Worm (Caenorhabditis elegans): ENCODE measurements around the gene C50B8.5.

C50B8.5 gene

DNA sequence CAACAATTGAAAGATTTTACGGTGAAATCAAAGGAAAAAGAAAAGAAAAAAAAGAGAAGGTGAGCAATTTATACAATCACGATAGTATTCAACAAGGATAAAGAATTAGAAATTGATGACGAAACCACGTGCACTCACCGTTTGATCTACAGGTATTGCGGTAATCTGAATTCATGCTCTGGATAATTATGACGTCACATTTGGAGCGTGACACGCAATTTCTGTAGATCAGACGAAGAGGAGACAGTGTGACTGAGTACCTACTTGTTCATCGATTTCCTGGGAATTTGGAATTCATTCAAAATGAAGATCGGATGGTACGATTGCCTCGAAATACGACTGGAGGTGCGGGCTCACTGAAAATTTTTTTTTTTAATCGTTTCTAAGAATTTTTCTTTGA is 17.6 kb downstream of the C50B8.5 start:
- TF ChIP-seq C38D4.7 (GFP tag; optimal IDR thresholded peaks at IDR 0.05) (no peak), ceh-34 (tag; optimal IDR thresholded peaks at IDR 0.05) (no peak), fkh-10 (GFP tag; optimal IDR thresholded peaks at IDR 0.05) (no peak), T23F11.4 (GFP tag; optimal IDR thresholded peaks at IDR 0.05) (no peak), syd-9 (tag; optimal IDR thresholded peaks at IDR 0.05) (no peak), K09A11.1 (tag; optimal IDR thresholded peaks at IDR 0.05; ENCODE audit: insufficient read depth) (no peak), npax-4 (tag; optimal IDR thresholded peaks at IDR 0.05) (no peak), F13H6.1 (tag; optimal IDR thresholded peaks at IDR 0.05) (no peak), elt-4 (tag; optimal IDR thresholded peaks at IDR 0.05) (no peak), elt-2 (tag; optimal IDR thresholded peaks at IDR 0.05) (no peak), che-1 (tag; optimal IDR thresholded peaks at IDR 0.05) (no peak), Y22D7AL.16 (tag; optimal IDR thresholded peaks at IDR 0.05) (no peak), unc-55 (GFP tag; optimal IDR thresholded peaks at IDR 0.05) (no peak), pat-9 (tag; optimal IDR thresholded peaks at IDR 0.05) (no peak), ceh-2 (tag; optimal IDR thresholded peaks at IDR 0.05) (no peak), mec-3 (tag; optimal IDR thresholded peaks at IDR 0.05; ENCODE audit: borderline replicate concordance) (no peak), ahr-1 (tag; optimal IDR thresholded peaks at IDR 0.05) (no peak)

DNA sequence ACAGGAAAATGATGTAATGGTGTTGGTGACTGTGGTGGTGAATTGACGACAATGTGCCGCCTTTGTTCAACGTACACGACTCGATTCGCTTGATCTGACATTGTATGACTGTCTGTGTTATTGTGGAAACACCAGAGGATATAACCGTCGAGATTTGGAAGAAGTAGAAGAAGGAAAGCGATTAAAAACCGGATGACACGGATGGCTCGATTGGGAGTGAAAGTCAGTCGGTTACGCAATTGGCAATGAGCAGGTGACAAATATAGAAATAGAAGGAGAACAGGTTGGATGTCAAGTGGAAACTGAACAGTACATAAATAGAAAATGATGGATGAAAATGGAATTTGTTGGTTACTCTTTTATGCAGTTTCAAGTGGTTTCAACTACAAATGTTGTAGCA is 20.1 kb downstream of the C50B8.5 start, which contains the start of gene rdy-2:
rdy-2 (minus strand) TSS at position 101 of the 400 bp plus-strand sequence.
- TF ChIP-seq tbx-7 (tag; optimal IDR thresholded peaks at IDR 0.05) (no peak), unc-86 (tag; optimal IDR thresholded peaks at IDR 0.05) (no peak), lin-11 (tag; optimal IDR thresholded peaks at IDR 0.05) (no peak), nhr-232 (tag; optimal IDR thresholded peaks at IDR 0.05) (no peak), K02D7.2 (tag; optimal IDR thresholded peaks at IDR 0.05) (no peak), hlh-6 (tag; optimal IDR thresholded peaks at IDR 0.05) (no peak)

DNA sequence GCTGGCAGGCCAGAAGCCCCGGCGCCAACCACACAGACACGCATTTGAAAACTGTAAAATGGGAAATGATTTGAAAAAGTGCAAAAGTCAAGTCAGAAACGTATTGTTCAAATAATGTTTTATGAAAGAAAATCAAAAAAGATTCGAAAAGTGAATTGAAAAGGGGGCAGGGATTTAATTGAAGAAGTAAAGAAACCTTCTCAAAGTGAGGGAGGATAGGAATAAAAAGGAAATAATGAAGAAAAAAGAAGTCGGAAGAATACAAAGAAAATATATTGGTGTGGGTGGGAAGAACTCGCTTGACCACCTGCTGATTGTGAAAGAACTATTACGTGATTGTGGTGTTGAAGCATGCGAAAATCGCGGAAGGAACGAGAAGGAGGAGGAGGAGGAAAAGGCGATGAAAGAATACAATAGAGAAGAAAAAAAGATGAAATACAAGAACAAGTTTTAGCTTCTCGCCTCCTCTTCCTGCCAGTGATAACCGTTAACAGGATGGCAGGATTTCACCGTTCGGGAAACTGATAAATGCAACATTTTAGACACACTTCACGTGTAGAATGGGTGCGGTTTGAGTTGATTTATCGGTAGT is 26.0 kb downstream of the C50B8.5 start, which contains the start of gene fmo-4:
fmo-4 (minus strand) TSS at position 51 of the 592 bp plus-strand sequence.
- TF ChIP-seq nhr-11 (tag; optimal IDR thresholded peaks at IDR 0.05) = no peak
- no peak for TF ChIP-seq ahr-1 (tag; optimal IDR thresholded peaks at IDR 0.05)
- no peak for TF ChIP-seq ceh-9 (tag; optimal IDR thresholded peaks at IDR 0.05)
- no peak for TF ChIP-seq rnt-1 (tag; optimal IDR thresholded peaks at IDR 0.05)
- TF ChIP-seq nhr-232 (tag; optimal IDR thresholded peaks at IDR 0.05) = no peak
- no peak for TF ChIP-seq ztf-16 (tag; optimal IDR thresholded peaks at IDR 0.05)
- TF ChIP-seq ceh-6 (GFP tag; optimal IDR thresholded peaks at IDR 0.05) = no peak
- no peak for TF ChIP-seq hlh-13 (GFP tag; optimal IDR thresholded peaks at IDR 0.05)
- no peak for TF ChIP-seq unc-3 (GFP tag; conservative IDR thresholded peaks at IDR 0.05)
- TF ChIP-seq unc-3 (tag; optimal IDR thresholded peaks at IDR 0.05) = no peak
- TF ChIP-seq lim-6 (tag; optimal IDR thresholded peaks at IDR 0.05) = no peak
- TF ChIP-seq unc-42 (tag; optimal IDR thresholded peaks at IDR 0.05) = no peak
- no peak for TF ChIP-seq C08G9.2 (tag; optimal IDR thresholded peaks at IDR 0.05)
- TF ChIP-seq che-1 (tag; optimal IDR thresholded peaks at IDR 0.05) = no peak
- TF ChIP-seq F13H6.1 (tag; optimal IDR thresholded peaks at IDR 0.05) = no peak
- TF ChIP-seq unc-86 (tag; optimal IDR thresholded peaks at IDR 0.05) = no peak
- TF ChIP-seq Y22D7AL.16 (tag; optimal IDR thresholded peaks at IDR 0.05) = no peak
- no peak for TF ChIP-seq fax-1 (tag; optimal IDR thresholded peaks at IDR 0.05)
- no peak for TF ChIP-seq pha-4 (tag; optimal IDR thresholded peaks at IDR 0.05)
- no peak for TF ChIP-seq ceh-45 (GFP tag; IDR thresholded peaks at IDR 0.05)

DNA sequence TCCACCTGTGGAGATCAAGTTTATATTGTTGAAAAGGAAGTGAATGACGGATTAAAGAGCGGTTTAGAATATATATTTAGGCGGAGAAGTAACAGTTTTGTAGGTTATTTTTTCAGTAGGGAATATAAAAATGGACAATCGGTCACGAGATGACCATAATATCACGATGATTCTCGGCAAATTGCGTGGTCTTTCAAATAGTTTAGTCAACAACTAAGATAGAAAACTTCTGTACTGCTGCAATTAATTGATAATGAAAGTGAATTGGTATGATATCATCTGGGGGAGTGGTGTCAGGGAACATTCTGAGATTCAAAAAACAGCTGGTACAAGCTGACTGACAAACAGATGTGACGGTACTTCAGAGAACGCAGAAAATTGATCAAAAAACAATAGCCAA is 27.7 kb downstream of the C50B8.5 start:
- no peak for TF ChIP-seq pros-1 (tag; optimal IDR thresholded peaks at IDR 0.05)
- no peak for TF ChIP-seq ceh-48 (tag; optimal IDR thresholded peaks at IDR 0.05)
- no peak for TF ChIP-seq unc-42 (tag; optimal IDR thresholded peaks at IDR 0.05)
- TF ChIP-seq ceh-6 (GFP tag; optimal IDR thresholded peaks at IDR 0.05) = no peak
- no peak for TF ChIP-seq sox-4 (tag; optimal IDR thresholded peaks at IDR 0.05)
- no peak for TF ChIP-seq pha-4 (tag; optimal IDR thresholded peaks at IDR 0.05)
